Fruit fly (Drosophila melanogaster) whole organism, adult: ENCODE results near the gene CG12116.

Experiments
- CG11617 ChIP-seq: fragments of 200-800 bp; sonication (Bioruptor generic); optimal IDR thresholded peaks from 2 replicates; lab custom pipeline; 2017; ENCODE audit warnings: mild to moderate bottlenecking, missing biosample characterization, missing genetic modification reagents, missing genetic modification characterization
- CG12768 ChIP-seq: fragments of 200-800 bp; sonication (Bioruptor generic); optimal IDR thresholded peaks from 2 replicates; lab custom pipeline; 2017; ENCODE audit warnings: missing biosample characterization, missing genetic modification characterization, mild to moderate bottlenecking, moderate library complexity, missing genetic modification reagents
- CG14711 ChIP-seq: fragments of 200-800 bp; sonication (Bioruptor generic); optimal IDR thresholded peaks from 2 replicates; lab custom pipeline; 2018; ENCODE audit warnings: missing biosample characterization, mild to moderate bottlenecking, missing genetic modification characterization, moderate library complexity
- CG1620 ChIP-seq: fragments of 200-800 bp; sonication (Bioruptor generic); optimal IDR thresholded peaks from 2 replicates; lab custom pipeline; 2016; ENCODE audit warnings: missing biosample characterization, missing genetic modification characterization
- CG33017 ChIP-seq: fragments of 200-800 bp; sonication (Bioruptor generic); optimal IDR thresholded peaks from 2 replicates; lab custom pipeline; 2018; ENCODE audit warnings: missing biosample characterization, mild to moderate bottlenecking, missing genetic modification characterization, moderate library complexity
- CG5204 ChIP-seq: fragments of 200-800 bp; sonication (Bioruptor generic); optimal IDR thresholded peaks from 2 replicates; lab custom pipeline; 2016; ENCODE audit warnings: missing biosample characterization, missing genetic modification characterization
- CG7045 ChIP-seq: fragments of 200-800 bp; sonication (Bioruptor generic); optimal IDR thresholded peaks from 2 replicates; lab custom pipeline; 2017; ENCODE audit warnings: missing biosample characterization, mild to moderate bottlenecking, missing genetic modification characterization
- CG7101 ChIP-seq: fragments of 200-800 bp; sonication (Bioruptor generic); optimal IDR thresholded peaks from 2 replicates; lab custom pipeline; 2018; ENCODE audit warnings: missing biosample characterization, mild to moderate bottlenecking, missing genetic modification characterization, moderate library complexity
- Clk ChIP-seq: fragments of 200-800 bp; sonication (Bioruptor generic); optimal IDR thresholded peaks from 2 replicates; lab custom pipeline; 2017; ENCODE audit warnings: missing biosample characterization, missing genetic modification characterization
- Crg-1 ChIP-seq: fragments of 200-800 bp; sonication (Bioruptor generic); optimal IDR thresholded peaks from 2 replicates; lab custom pipeline; 2016; ENCODE audit warnings: missing biosample characterization, missing genetic modification characterization
- Hr96 ChIP-seq: fragments of 200-800 bp; sonication (Bioruptor generic); optimal IDR thresholded peaks from 2 replicates; lab custom pipeline; 2016; ENCODE audit warnings: missing biosample characterization, missing genetic modification characterization
- Mnt ChIP-seq: fragments of 200-800 bp; sonication (Bioruptor generic); optimal IDR thresholded peaks from 2 replicates; lab custom pipeline; 2016; ENCODE audit warnings: missing biosample characterization, mild to moderate bottlenecking, missing genetic modification characterization
- bab1 ChIP-seq: fragments of 200-800 bp; sonication (Bioruptor generic); optimal IDR thresholded peaks from 3 replicates; lab custom pipeline; 2019; ENCODE audit warnings: missing biosample characterization, mild to moderate bottlenecking, missing genetic modification characterization, moderate library complexity
- cic ChIP-seq: fragments of 200-800 bp; sonication (Bioruptor generic); optimal IDR thresholded peaks from 2 replicates; lab custom pipeline; 2017; ENCODE audit warnings: missing biosample characterization, mild to moderate bottlenecking, missing genetic modification characterization, moderate library complexity
- cnc ChIP-seq, 2 experiments: fragments of >200 bp; optimal IDR thresholded peaks; 2 replicates each; lab custom pipeline; 2017
- kay ChIP-seq: fragments of 200-800 bp; sonication (Bioruptor generic); peaks from one replicate; lab custom pipeline; 2016; ENCODE audit warnings: missing biosample characterization, missing genetic modification characterization, borderline replicate concordance
- ovo ChIP-seq: fragments of 200-800 bp; sonication (Bioruptor generic); optimal IDR thresholded peaks from 2 replicates; lab custom pipeline; 2016; ENCODE audit warnings: missing biosample characterization, missing genetic modification characterization
- pad ChIP-seq: fragments of 200-800 bp; sonication (Bioruptor generic); optimal IDR thresholded peaks from 3 replicates; lab custom pipeline; 2017; ENCODE audit warnings: missing biosample characterization, missing genetic modification characterization, mild to moderate bottlenecking, moderate library complexity, missing genetic modification reagents
- tj ChIP-seq: fragments of 200-800 bp; sonication (Bioruptor generic); optimal IDR thresholded peaks from 3 replicates; lab custom pipeline; 2017; ENCODE audit warnings: missing biosample characterization, mild to moderate bottlenecking, missing genetic modification characterization, moderate library complexity
- toe ChIP-seq: fragments of 200-800 bp; sonication (Bioruptor generic); optimal IDR thresholded peaks from 2 replicates; lab custom pipeline; 2016; ENCODE audit warnings: missing biosample characterization, missing genetic modification characterization

The CG12116 gene

DNA sequence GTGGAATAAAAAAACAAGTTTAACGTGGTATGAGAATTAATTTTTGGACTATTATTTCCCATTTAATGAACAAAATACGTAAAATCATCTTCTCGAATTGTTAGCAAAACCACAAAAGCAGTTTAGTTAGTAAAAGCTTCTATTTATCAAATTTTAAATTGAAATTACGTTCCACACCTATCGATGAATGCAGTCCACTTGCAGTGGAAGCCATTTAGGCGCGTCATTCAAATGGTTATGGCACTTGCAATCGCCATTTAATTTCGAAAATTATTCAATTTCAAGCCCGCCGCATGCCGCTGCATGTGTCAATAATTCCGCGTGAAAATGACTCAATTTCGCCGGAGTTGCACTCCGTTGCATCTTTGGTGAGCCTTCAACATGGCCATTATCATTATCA, 25.9 kb downstream of the CG12116 start:
- TF ChIP-seq CG7101 (tag; lab: Kevin White, UChicago), result no peak
- no peak for TF ChIP-seq CG33017 (tag; lab: Kevin White, UChicago)
- TF ChIP-seq Mnt (GFP tag; lab: Kevin White, UChicago), result no peak
- TF ChIP-seq kay (GFP tag; lab: Kevin White, UChicago), result peak; percentile 30
- TF ChIP-seq bab1 (GFP tag; lab: Kevin White, UChicago), result peak; percentile 29
- no peak for TF ChIP-seq CG14711
- no peak for TF ChIP-seq CG7045 (GFP tag; lab: Kevin White, UChicago)
- TF ChIP-seq pad (GFP tag; lab: Kevin White, UChicago), result no peak

DNA sequence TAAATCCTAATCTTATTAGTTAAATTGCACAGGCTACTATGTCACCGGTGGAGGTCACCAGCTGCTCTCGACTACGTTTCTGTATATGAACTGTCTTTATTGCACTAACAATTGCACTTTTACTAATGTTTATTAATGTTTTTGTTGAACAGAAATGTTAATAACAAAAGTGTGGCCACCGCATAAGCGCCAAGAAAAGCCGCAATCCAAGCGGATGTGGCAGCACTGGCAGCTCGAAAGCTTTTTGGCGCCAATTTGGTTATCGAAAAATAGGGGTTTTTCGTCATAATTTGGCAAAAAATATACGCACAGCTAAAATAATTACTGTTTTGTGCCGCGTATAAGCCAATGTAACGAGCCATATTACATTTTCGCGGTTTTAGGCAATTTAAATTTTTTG, 26.7 kb downstream of the CG12116 start, which contains the start of gene CG12123:
Gene CG12123 (minus strand): TSS at position 188 of the 400 bp plus-strand sequence.
- TF ChIP-seq Hr96 (GFP tag; lab: Kevin White, UChicago) (no peak), cic (GFP tag; lab: Kevin White, UChicago) (no peak), bab1 (GFP tag; lab: Kevin White, UChicago) (peak; percentile 67), Clk (GFP tag; lab: Kevin White, UChicago) (no peak), CG5204 (GFP tag; lab: Kevin White, UChicago) (no peak)

DNA sequence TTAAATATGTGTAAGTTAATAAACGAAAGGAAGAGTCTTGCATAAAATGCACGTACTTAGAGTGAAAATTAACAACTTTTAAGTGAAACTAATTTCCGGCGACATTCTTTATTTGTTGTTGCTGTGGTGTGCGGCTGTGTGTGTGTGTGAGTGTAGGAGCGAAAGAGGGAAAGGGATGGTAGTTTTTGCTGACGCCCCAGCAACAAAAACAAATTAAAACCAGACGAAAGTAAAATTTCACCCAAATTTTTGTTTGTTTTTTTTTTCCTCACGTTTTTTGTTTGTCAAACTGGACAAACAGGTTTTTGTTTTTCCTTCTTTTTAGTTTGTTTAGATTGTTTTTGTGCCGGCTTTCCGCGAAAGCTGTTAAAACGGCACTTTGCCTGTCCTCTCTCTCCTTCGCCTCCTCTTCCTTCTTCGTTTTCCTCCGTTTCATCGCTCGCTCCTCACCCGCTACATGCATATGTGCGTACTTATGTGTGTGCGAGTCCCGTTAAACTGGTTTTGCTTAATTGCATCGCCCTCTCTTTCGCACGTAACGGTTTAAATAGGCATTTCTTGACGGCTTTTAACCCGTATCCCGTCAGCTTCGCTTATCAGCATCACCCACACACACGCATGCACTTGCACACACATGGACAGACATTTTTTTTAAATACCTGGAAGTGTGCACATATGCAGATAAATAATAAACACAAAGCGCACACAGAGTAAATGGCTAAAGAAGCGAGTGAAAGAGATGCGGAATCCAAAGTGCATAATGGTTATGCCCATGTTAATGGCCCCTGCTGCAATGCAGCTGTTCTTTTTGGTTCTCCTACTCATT, 31.3 kb downstream of the CG12116 start, which contains the start of gene Miga:
Gene Miga (minus strand): TSS at position 536 of the 826 bp plus-strand sequence.
- TF ChIP-seq pad (GFP tag; lab: Kevin White, UChicago) (peak; percentile 96), CG5204 (GFP tag; lab: Kevin White, UChicago) (no peak), Mnt (GFP tag; lab: Kevin White, UChicago) (peak; percentile 21), tj (GFP tag; lab: Kevin White, UChicago) (peak; percentile 62), Crg-1 (GFP tag; lab: Kevin White, UChicago) (peak; percentile 10), bab1 (GFP tag; lab: Kevin White, UChicago) (peak; percentile 33), Hr96 (GFP tag; lab: Kevin White, UChicago) (no peak), ovo (GFP tag; lab: Kevin White, UChicago) (peak; percentile 100)

DNA sequence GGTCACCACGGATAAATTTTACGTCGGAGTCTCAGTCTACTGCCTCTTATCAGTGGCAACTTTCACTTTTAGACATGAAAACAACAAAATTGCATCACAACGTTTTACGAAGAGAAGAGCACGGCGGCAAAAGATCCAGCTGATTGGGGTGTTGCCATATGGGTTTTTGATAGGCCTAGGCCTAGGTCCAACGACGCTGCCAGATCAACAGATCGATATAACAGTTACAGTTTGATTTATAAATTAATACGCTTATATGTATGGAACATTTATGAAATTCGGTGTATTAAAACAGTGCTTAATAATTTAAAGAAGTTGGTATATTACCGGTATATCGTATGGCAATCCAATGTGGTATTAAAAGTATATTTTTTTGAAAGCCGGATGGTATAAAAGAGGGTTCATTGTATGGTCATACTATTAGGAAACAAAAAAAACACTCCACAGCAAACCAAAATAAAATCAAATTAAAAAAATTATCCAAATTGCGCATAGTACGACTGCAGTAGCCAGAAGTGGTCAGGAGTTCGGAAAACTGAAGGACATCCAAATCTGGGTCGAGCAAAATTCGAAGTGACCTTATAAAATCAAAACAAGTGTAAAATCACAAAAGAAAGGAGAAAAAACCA, 32.0 kb downstream of the CG12116 start, which contains the start of gene CG1440:
Gene CG1440 (plus strand): TSS at position 402 of the 629 bp plus-strand sequence.
- no peak for TF ChIP-seq cnc (optimal IDR thresholded peaks at IDR 0.05; lab: Kevin White, UChicago)
- no peak for TF ChIP-seq CG7045 (GFP tag; lab: Kevin White, UChicago)
- no peak for TF ChIP-seq CG33017 (tag; lab: Kevin White, UChicago)
- TF ChIP-seq Clk (GFP tag; lab: Kevin White, UChicago), result no peak
- TF ChIP-seq Hr96 (GFP tag; lab: Kevin White, UChicago), result no peak
- TF ChIP-seq CG12768 (GFP tag; lab: Kevin White, UChicago), result no peak
- TF ChIP-seq toe (GFP tag; lab: Kevin White, UChicago), result no peak
- no peak for TF ChIP-seq tj (GFP tag; lab: Kevin White, UChicago)
- TF ChIP-seq Crg-1 (GFP tag; lab: Kevin White, UChicago), result no peak
- TF ChIP-seq CG1620 (GFP tag; lab: Kevin White, UChicago), result peak; percentile 14
- TF ChIP-seq bab1 (GFP tag; lab: Kevin White, UChicago), result peak; percentile 89
- TF ChIP-seq CG11617 (GFP tag; lab: Kevin White, UChicago), result peak; percentile 33
- peak; percentile 61 for TF ChIP-seq CG14711
- TF ChIP-seq CG5204 (GFP tag; lab: Kevin White, UChicago), result no peak
- TF ChIP-seq pad (GFP tag; lab: Kevin White, UChicago), result no peak
- no peak for TF ChIP-seq cic (GFP tag; lab: Kevin White, UChicago)
- no peak for TF ChIP-seq kay (GFP tag; lab: Kevin White, UChicago)
- peak; percentile 57 for TF ChIP-seq CG7101 (tag; lab: Kevin White, UChicago)
- peak; percentile 59 for TF ChIP-seq Mnt (GFP tag; lab: Kevin White, UChicago)

DNA sequence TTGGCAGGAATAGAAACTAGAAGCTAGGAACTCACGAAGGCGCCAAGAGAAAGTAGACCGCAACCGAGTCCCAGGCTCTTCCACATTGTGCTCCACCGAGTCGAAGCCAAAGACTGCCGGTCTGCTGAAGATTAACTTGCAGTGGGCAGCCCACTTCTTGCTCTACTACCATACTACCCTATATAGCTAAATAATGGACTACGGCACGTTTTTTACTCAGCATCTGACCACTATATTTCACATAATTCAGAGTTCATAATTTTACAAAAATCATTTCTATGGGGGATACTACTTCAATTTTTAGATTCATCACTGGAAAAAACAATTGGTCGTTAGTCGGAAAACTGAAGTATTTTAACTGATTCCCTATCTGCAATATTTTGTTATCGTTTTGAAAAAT, 35.1 kb downstream of the CG12116 start, which contains the start of gene CG32712:
Gene CG32712 (minus strand): TSS at position 101 of the 400 bp plus-strand sequence.
- TF ChIP-seq CG7101 (tag; lab: Kevin White, UChicago) (no peak), Hr96 (GFP tag; lab: Kevin White, UChicago) (no peak), bab1 (GFP tag; lab: Kevin White, UChicago) (no peak), CG7045 (GFP tag; lab: Kevin White, UChicago) (no peak), CG1620 (GFP tag; lab: Kevin White, UChicago) (no peak), toe (GFP tag; lab: Kevin White, UChicago) (no peak), kay (GFP tag; lab: Kevin White, UChicago) (no peak), CG14711 (no peak), cnc (optimal IDR thresholded peaks at IDR 0.05; lab: Kevin White, UChicago) (no peak), CG5204 (GFP tag; lab: Kevin White, UChicago) (no peak), pad (GFP tag; lab: Kevin White, UChicago) (no peak), tj (GFP tag; lab: Kevin White, UChicago) (no peak), Mnt (GFP tag; lab: Kevin White, UChicago) (no peak), Crg-1 (GFP tag; lab: Kevin White, UChicago) (no peak), CG11617 (GFP tag; lab: Kevin White, UChicago) (no peak), ovo (GFP tag; lab: Kevin White, UChicago) (no peak)
